Fruit fly (Drosophila melanogaster) whole organism: ENCODE measurements around the gene Sgs7.

Source experiments
- CG8478 ChIP-seq: fragments of >200 bp; optimal IDR thresholded peaks from 2 replicates; lab custom pipeline; 2018; ENCODE audit warnings: inconsistent platforms
- Dll ChIP-seq: fragments of >200 bp; optimal IDR thresholded peaks from 2 replicates; lab custom pipeline; 2017
- EcR ChIP-seq, 2 experiments: fragments of >200 bp; optimal IDR thresholded peaks; 2 replicates each; lab custom pipeline; 2017; ENCODE audit warnings: missing biosample characterization in 2 of 2, missing genetic modification characterization in 2 of 2, missing genetic modification reagents in 2 of 2
- pan ChIP-seq: fragments of >200 bp; optimal IDR thresholded peaks from 2 replicates; lab custom pipeline; 2017
- psq ChIP-seq: fragments of >200 bp; optimal IDR thresholded peaks from 2 replicates; lab custom pipeline; 2017
- usp ChIP-seq: fragments of >200 bp; optimal IDR thresholded peaks from 2 replicates; lab custom pipeline; 2017; ENCODE audit warnings: missing biosample characterization, missing genetic modification characterization, mixed read lengths

The Sgs7 gene

DNA sequence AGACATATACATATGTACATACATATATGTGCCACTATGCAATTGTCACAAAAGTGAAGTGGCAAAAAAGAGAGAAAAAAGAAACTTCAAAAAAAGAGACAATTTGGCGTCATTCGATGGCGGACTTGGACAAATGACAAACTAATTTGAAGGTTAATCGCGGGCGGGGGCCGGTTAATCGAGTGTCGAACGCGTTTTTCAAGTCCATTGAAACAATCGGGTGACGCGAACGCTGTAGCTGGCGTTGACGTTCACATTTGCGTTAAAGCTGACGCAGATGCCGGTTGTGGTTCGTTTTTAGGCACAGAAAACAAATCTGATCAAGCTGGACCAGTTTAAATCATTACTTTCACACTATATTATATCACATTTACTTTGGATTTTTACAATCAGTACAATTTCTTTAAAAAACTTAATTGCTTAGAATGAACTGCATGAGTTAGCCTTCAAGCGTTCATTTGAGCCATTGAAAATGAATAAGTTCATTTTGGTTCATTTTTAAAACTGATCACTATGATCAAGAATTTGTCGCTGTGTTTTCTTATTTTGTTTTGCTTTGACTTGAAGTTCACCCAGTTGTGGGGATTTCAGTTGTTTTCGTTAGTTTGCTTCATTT is 24.2 kb downstream of the Sgs7 start:
- TF ChIP-seq CG8478 (lab: Kevin White, UChicago) (no peak), pan (lab: Kevin White, UChicago) (no peak), usp (GFP tag; lab: Kevin White, UChicago) (no peak), Dll (lab: Kevin White, UChicago) (no peak), EcR (GFP tag; optimal IDR thresholded peaks at IDR 0.05; lab: Kevin White, UChicago) (no peak), psq (lab: Kevin White, UChicago) (no peak)

- TF ChIP-seq usp (GFP tag; lab: Kevin White, UChicago) (no peak), pan (lab: Kevin White, UChicago) (no peak), psq (lab: Kevin White, UChicago) (no peak), EcR (GFP tag; optimal IDR thresholded peaks at IDR 0.05; lab: Kevin White, UChicago) (no peak), CG8478 (lab: Kevin White, UChicago) (no peak), Dll (lab: Kevin White, UChicago) (no peak)
These were observed 25.0 kb downstream of the Sgs7 start for dm6 chr3L:11534391-11535246.

dm6 chr3L:11536132-11536531 is 26.5 kb downstream of the Sgs7 start:
- TF ChIP-seq CG8478 (lab: Kevin White, UChicago) (no peak), psq (lab: Kevin White, UChicago) (no peak), Dll (lab: Kevin White, UChicago) (no peak), EcR (GFP tag; optimal IDR thresholded peaks at IDR 0.05; lab: Kevin White, UChicago) (no peak), usp (GFP tag; lab: Kevin White, UChicago) (no peak), pan (lab: Kevin White, UChicago) (no peak)

dm6 chr3L:11536767-11537419 is 27.2 kb downstream of the Sgs7 start:
- TF ChIP-seq Dll (lab: Kevin White, UChicago) (no peak), psq (lab: Kevin White, UChicago) (no peak), usp (GFP tag; lab: Kevin White, UChicago) (no peak), EcR (GFP tag; optimal IDR thresholded peaks at IDR 0.05; lab: Kevin White, UChicago) (no peak), pan (lab: Kevin White, UChicago) (no peak), CG8478 (lab: Kevin White, UChicago) (no peak)

dm6 chr3L:11539511-11540329 is 30.1 kb downstream of the Sgs7 start:
- TF ChIP-seq EcR (GFP tag; optimal IDR thresholded peaks at IDR 0.05; lab: Kevin White, UChicago) (no peak), pan (lab: Kevin White, UChicago) (no peak), CG8478 (lab: Kevin White, UChicago) (no peak), usp (GFP tag; lab: Kevin White, UChicago) (no peak), psq (lab: Kevin White, UChicago) (no peak), Dll (lab: Kevin White, UChicago) (no peak)

DNA sequence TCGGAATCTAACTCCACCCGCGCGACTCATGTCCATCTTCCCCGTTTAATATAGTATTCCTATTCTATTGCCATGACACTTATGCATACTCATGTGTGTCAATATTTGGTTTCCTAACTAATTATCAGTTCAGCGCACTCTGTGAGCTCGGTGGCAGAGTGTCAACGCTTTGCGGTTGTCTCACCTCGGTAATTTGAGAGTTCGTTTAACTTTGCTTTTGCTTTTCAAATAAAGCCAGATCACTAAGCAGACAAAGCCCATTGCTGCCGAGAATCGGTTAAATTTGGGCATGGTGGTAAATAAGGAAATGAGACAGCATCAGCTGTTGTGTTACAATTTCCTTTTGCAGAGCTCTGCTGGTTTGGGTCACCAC is 30.7 kb downstream of the Sgs7 start:
- no peak for TF ChIP-seq CG8478 (lab: Kevin White, UChicago)
- no peak for TF ChIP-seq EcR (GFP tag; optimal IDR thresholded peaks at IDR 0.05; lab: Kevin White, UChicago)
- no peak for TF ChIP-seq Dll (lab: Kevin White, UChicago)
- TF ChIP-seq usp (GFP tag; lab: Kevin White, UChicago), result no peak
- no peak for TF ChIP-seq pan (lab: Kevin White, UChicago)

DNA sequence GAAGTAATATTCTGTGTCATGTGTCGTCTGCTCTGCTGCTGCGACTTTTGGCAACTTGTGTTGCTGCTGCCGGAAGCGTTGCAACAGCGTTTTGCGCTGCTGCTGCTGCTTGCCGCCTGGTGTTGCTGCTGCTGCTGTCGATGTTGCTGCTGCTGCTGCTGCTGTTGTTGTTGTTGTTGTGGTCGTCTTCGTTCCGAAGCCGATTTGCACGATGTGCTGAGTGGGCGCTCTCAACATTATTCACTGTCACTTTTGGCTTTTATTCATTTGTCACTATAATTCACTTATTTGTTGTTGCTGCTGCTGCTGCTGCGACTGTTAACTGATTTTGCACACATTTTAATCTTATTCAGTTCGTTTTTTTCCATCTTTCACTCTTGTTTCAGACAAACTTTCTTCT is 32.8 kb downstream of the Sgs7 start:
- TF ChIP-seq psq (lab: Kevin White, UChicago) (no peak), usp (GFP tag; lab: Kevin White, UChicago) (no peak), pan (lab: Kevin White, UChicago) (no peak)

DNA sequence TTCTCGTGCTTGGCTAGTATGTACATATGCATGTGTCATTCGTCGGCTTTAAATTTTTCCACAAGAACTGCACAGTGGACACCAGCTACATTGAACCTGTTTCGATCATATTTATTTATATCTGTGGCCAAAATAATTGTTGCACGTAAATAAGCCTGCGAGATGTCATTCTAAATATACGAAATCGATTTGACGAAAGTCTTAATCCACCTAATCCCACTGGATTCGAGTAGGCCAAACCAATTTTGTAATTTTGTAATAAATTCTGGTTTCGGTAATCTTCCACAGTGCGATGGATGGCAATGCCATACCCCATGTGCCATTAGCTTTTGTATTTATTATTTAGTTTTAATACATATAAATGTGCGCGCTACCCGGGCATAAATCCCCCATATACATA is 33.3 kb downstream of the Sgs7 start:
- TF ChIP-seq pan (lab: Kevin White, UChicago), result no peak
- TF ChIP-seq usp (GFP tag; lab: Kevin White, UChicago), result no peak
- TF ChIP-seq Dll (lab: Kevin White, UChicago), result no peak
- no peak for TF ChIP-seq CG8478 (lab: Kevin White, UChicago)
- no peak for TF ChIP-seq EcR (GFP tag; optimal IDR thresholded peaks at IDR 0.05; lab: Kevin White, UChicago)
- TF ChIP-seq psq (lab: Kevin White, UChicago), result no peak

dm6 chr3L:11543681-11544299 is 34.1 kb downstream of the Sgs7 start:
- TF ChIP-seq psq (lab: Kevin White, UChicago) (no peak), pan (lab: Kevin White, UChicago) (no peak), Dll (lab: Kevin White, UChicago) (no peak), usp (GFP tag; lab: Kevin White, UChicago) (no peak), CG8478 (lab: Kevin White, UChicago) (no peak), EcR (GFP tag; optimal IDR thresholded peaks at IDR 0.05; lab: Kevin White, UChicago) (no peak)
